Worm (Caenorhabditis elegans): ENCODE results near the gene ptp-2.

DNA sequence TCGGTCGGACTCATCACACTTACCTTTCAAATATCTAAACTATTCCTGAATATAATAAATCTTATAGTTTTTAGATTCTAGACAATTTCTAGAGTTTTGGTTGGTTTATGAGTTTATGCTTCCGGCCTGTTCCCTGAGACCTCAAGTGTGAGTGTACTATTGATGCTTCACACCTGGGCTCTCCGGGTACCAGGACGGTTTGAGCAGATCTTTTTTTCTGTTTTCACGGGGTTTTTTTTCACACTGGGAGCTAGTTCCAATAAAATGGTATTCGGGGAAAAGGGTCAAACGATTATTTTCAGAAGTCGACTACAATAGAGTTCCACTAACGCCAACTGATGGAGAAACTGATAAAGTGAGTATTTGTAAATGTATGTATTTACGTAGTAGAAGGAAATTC lies 16.3 kb upstream of the ptp-2 start:
- TF ChIP-seq snpc-4 (GFP tag; optimal IDR thresholded peaks at IDR 0.05) (no peak), snpc-4 (tag; optimal IDR thresholded peaks at IDR 0.05) (no peak), ccch-3 (GFP tag; optimal IDR thresholded peaks at IDR 0.05) (no peak), nfya-1 (tag; optimal IDR thresholded peaks at IDR 0.05; ENCODE audit: borderline replicate concordance, insufficient read depth) (no peak), dpl-1 (GFP tag; optimal IDR thresholded peaks at IDR 0.05) (no peak), lsy-27 (tag; optimal IDR thresholded peaks at IDR 0.05; ENCODE audit: borderline replicate concordance, insufficient read depth) (no peak), ama-1 (optimal IDR thresholded peaks at IDR 0.05) (no peak), ama-1 (GFP tag; optimal IDR thresholded peaks at IDR 0.05) (no peak), lag-1 (GFP tag; IDR thresholded peaks at IDR 0.05) (no peak), ztf-28 (GFP tag; IDR thresholded peaks at IDR 0.05) (no peak), nfyb-1 (GFP tag; IDR thresholded peaks at IDR 0.05) (no peak), zim-3 (tag; optimal IDR thresholded peaks at IDR 0.05) (no peak)

Data from whole organism, young adult.